Fruit fly (Drosophila melanogaster): ENCODE measurements around the gene inaF-D.

dm6 chrX:11683480-11683879, 45.4 kb downstream of the inaF-D start:
- TF ChIP-seq ttk (optimal IDR thresholded peaks at IDR 0.05) (no peak), Sin3A (optimal IDR thresholded peaks at IDR 0.05) (no peak), insv (optimal IDR thresholded peaks at IDR 0.05) (no peak), psq (optimal IDR thresholded peaks at IDR 0.05) (no peak), h (optimal IDR thresholded peaks at IDR 0.05) (no peak)
